Worm (Caenorhabditis elegans): ENCODE data around the gene C06A1.3.

DNA sequence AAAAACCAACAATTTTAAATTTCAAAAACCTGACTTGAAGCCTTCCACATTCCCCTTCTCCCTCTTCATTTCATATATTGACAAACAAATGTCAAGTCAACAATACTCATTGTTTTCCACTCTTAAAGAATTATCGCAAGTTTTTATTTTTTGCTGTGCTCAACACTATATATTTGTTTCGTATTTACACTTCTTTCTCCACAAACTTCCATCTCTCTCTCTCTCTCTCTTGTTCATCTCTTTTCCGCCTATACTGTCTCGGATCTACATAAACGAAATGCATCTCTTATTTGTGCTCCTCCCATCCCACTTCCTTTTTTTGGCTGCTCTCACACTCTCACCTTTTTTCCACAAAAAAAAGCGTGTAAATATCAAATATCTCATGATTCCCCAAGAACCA is 40.7 kb downstream of the C06A1.3 start, which contains the start of gene C14A4.12:
- no peak for TF ChIP-seq hlh-4 (tag; optimal IDR thresholded peaks at IDR 0.05)
- no peak for TF ChIP-seq tbx-2 (tag; optimal IDR thresholded peaks at IDR 0.05)
- TF ChIP-seq vab-15 (tag; optimal IDR thresholded peaks at IDR 0.05) = no peak
- TF ChIP-seq sox-4 (tag; optimal IDR thresholded peaks at IDR 0.05) = no peak
- TF ChIP-seq snpc-4 (tag; optimal IDR thresholded peaks at IDR 0.05) = no peak
- no peak for TF ChIP-seq lin-39 (tag; optimal IDR thresholded peaks at IDR 0.05)
- no peak for TF ChIP-seq elt-2 (tag; optimal IDR thresholded peaks at IDR 0.05)
- no peak for TF ChIP-seq nhr-20 (tag; optimal IDR thresholded peaks at IDR 0.05)
- TF ChIP-seq unc-86 (tag; optimal IDR thresholded peaks at IDR 0.05) = no peak
- TF ChIP-seq ceh-90 (tag; optimal IDR thresholded peaks at IDR 0.05) = no peak

All from whole organism, L1 larva.